Fruit fly (Drosophila melanogaster) whole organism, pupa: Measurements from ENCODE around the gene Der-2.

Experiments
- CG10348 ChIP-seq: fragments of 200-800 bp; sonication (Bioruptor generic); IDR thresholded peaks from 2 replicates; pipeline ENCODE4 v1.3.6; 2022; ENCODE audit warnings: missing biosample characterization, missing genetic modification characterization
- CG12605 ChIP-seq: fragments of 200-800 bp; sonication (Bioruptor generic); IDR thresholded peaks from 2 replicates; pipeline ENCODE4 v1.3.6; 2022; ENCODE audit warnings: missing biosample characterization, missing genetic modification characterization
- CG13204 ChIP-seq: fragments of 200-800 bp; sonication (Bioruptor generic); optimal IDR thresholded peaks from 2 replicates; lab custom pipeline; 2018; ENCODE audit warnings: missing biosample characterization, mild to moderate bottlenecking, missing genetic modification characterization, moderate library complexity
- CG14655 ChIP-seq: fragments of 200-800 bp; sonication (Bioruptor generic); optimal IDR thresholded peaks from 3 replicates; lab custom pipeline; 2017; ENCODE audit warnings: mild to moderate bottlenecking, missing biosample characterization, missing genetic modification reagents, missing genetic modification characterization
- CG15710 ChIP-seq: fragments of 200-800 bp; sonication (Bioruptor generic); optimal IDR thresholded peaks from 2 replicates; lab custom pipeline; 2018; ENCODE audit warnings: missing biosample characterization, mild to moderate bottlenecking, missing genetic modification characterization, moderate library complexity
- CG17806 ChIP-seq: fragments of 200-800 bp; sonication (Bioruptor generic); optimal IDR thresholded peaks from 2 replicates; lab custom pipeline; 2018; ENCODE audit warnings: missing biosample characterization, mild to moderate bottlenecking, missing genetic modification characterization, moderate library complexity
- CG32121 ChIP-seq: fragments of 200-800 bp; sonication (Bioruptor generic); IDR thresholded peaks from 2 replicates; pipeline ENCODE4 v1.3.6; 2022; ENCODE audit warnings: missing biosample characterization, missing genetic modification characterization
- CG34367 ChIP-seq: fragments of 200-800 bp; sonication (Bioruptor generic); optimal IDR thresholded peaks from 2 replicates; lab custom pipeline; 2018; ENCODE audit warnings: missing biosample characterization, mild to moderate bottlenecking, missing genetic modification characterization
- CG4496 ChIP-seq: fragments of 200-800 bp; sonication (Bioruptor generic); IDR thresholded peaks from 3 replicates; pipeline ENCODE4 v1.3.6; 2022; ENCODE audit warnings: missing biosample characterization, missing genetic modification characterization
- CG8159 ChIP-seq: fragments of 200-800 bp; sonication (Bioruptor generic); optimal IDR thresholded peaks from 3 replicates; lab custom pipeline; 2018; ENCODE audit warnings: missing biosample characterization, mild to moderate bottlenecking, missing genetic modification characterization, moderate library complexity
- CG8301 ChIP-seq: fragments of 200-800 bp; sonication (Bioruptor generic); optimal IDR thresholded peaks from 2 replicates; lab custom pipeline; 2018; ENCODE audit warnings: missing biosample characterization, mild to moderate bottlenecking, missing genetic modification characterization
- CG9948 ChIP-seq: fragments of 200-800 bp; sonication (Bioruptor generic); optimal IDR thresholded peaks from 2 replicates; lab custom pipeline; 2018; ENCODE audit warnings: missing biosample characterization, mild to moderate bottlenecking, missing genetic modification characterization, moderate library complexity
- D1 ChIP-seq: fragments of 200-800 bp; sonication (Bioruptor generic); optimal IDR thresholded peaks from 2 replicates; lab custom pipeline; 2018; ENCODE audit warnings: missing biosample characterization, mild to moderate bottlenecking, missing genetic modification characterization, moderate library complexity
- EcR ChIP-seq: fragments of 200-800 bp; sonication (Bioruptor generic); optimal IDR thresholded peaks from 3 replicates; lab custom pipeline; 2019; ENCODE audit warnings: missing biosample characterization, missing genetic modification characterization, mild to moderate bottlenecking, moderate library complexity, missing genetic modification reagents
- Ets98B ChIP-seq: fragments of 200-800 bp; sonication (Bioruptor generic); IDR thresholded peaks from 2 replicates; pipeline ENCODE4 v1.3.6; 2022; ENCODE audit warnings: missing biosample characterization, missing genetic modification characterization
- Pif1A ChIP-seq: fragments of 200-800 bp; sonication (Bioruptor generic); optimal IDR thresholded peaks from 3 replicates; lab custom pipeline; 2016; ENCODE audit warnings: missing biosample characterization, missing genetic modification characterization
- Pif1B ChIP-seq: fragments of 200-800 bp; sonication (Bioruptor generic); optimal IDR thresholded peaks from 3 replicates; lab custom pipeline; 2016; ENCODE audit warnings: missing biosample characterization, missing genetic modification characterization
- Snoo ChIP-seq: fragments of 200-800 bp; sonication (Bioruptor generic); optimal IDR thresholded peaks from 3 replicates; lab custom pipeline; 2017; ENCODE audit warnings: missing biosample characterization, mild to moderate bottlenecking, missing genetic modification characterization, inconsistent platforms
- fd96Ca ChIP-seq: fragments of 200-800 bp; sonication (Bioruptor generic); IDR thresholded peaks from 3 replicates; pipeline ENCODE4 v1.3.6; 2022; ENCODE audit warnings: missing biosample characterization, missing genetic modification characterization
- gl ChIP-seq: fragments of 200-800 bp; sonication (Bioruptor generic); optimal IDR thresholded peaks from 2 replicates; lab custom pipeline; 2018; ENCODE audit warnings: missing biosample characterization, mild to moderate bottlenecking, missing genetic modification characterization
- rn ChIP-seq: fragments of 200-800 bp; sonication (Bioruptor generic); IDR thresholded peaks from 2 replicates; pipeline ENCODE4 v1.3.6; 2022; ENCODE audit warnings: missing biosample characterization, missing genetic modification characterization

The Der-2 gene

DNA sequence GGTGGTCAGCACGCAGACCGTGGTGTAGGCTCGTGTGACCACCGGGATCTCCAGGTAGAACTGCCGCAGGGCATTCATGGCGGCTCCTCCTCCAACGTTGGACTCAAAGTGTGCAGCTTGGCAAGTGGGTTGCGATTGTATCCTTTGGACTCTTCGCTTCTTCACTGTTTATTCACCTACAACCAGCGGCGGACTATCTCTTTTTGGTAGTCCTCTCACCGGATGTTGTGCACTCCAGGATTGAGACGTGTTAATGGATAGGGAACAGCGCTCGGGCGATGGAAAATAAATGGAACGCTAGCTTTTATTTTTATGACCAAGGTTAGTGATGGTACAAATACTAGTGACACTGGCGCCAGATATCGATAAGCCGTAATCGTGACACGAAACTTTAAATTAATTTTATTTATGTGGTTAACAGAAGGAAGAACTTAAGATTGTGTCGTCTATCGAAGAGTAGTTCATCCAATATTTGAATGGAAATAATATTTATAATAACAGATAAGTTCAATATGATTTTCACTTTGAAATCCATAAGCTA lies at the start of gene Der-2:
Gene Der-2, minus strand, starts transcription at position 347 of the 541 bp plus-strand sequence.
- TF ChIP-seq rn = no peak
- TF ChIP-seq CG8159 (tag; lab: Kevin White, UChicago) = no peak
- TF ChIP-seq CG4496 (GFP tag; lab: Robert Waterston, UW) = no peak
- no peak for TF ChIP-seq CG12605 (GFP tag; lab: Robert Waterston, UW)
- no peak for TF ChIP-seq Pif1B (GFP tag; lab: Kevin White, UChicago)
- TF ChIP-seq EcR (GFP tag; lab: Kevin White, UChicago) = no peak
- TF ChIP-seq fd96Ca (GFP tag; lab: Robert Waterston, UW) = no peak
- TF ChIP-seq CG14655 (GFP tag; lab: Kevin White, UChicago) = no peak
- TF ChIP-seq CG32121 (GFP tag; lab: Robert Waterston, UW) = no peak
- TF ChIP-seq CG13204 (GFP tag; lab: Kevin White, UChicago) = no peak
- TF ChIP-seq D1 (tag; lab: Kevin White, UChicago) = no peak
- TF ChIP-seq CG10348 (GFP tag; lab: Robert Waterston, UW) = no peak
- no peak for TF ChIP-seq CG15710 (tag; lab: Kevin White, UChicago)
- no peak for TF ChIP-seq CG9948

DNA sequence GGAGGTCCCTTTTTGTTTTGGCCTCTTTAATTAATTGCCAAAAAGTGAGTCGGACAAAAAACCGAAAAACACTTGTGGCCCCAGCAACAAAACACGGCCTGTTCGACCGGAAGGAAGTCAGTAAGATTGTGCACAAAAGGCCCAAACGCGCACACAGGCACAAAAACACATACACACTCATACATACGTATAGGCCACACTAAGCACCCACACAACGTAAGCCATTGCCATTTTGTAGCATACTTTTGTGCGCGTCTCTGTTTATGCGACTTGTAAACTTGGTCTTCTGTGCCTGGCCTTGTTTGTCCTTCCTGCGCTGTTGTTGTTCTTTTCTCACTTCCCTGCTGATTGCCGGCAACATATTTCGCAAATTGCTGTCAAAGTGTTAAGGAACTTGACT lies 46.4 kb upstream of the Der-2 start:
- TF ChIP-seq CG34367 (tag; lab: Kevin White, UChicago) (no peak), fd96Ca (GFP tag; lab: Robert Waterston, UW) (no peak), Snoo (tag; lab: Kevin White, UChicago) (no peak), gl (tag; lab: Kevin White, UChicago) (no peak), CG32121 (GFP tag; lab: Robert Waterston, UW) (no peak), EcR (GFP tag; lab: Kevin White, UChicago) (no peak), CG14655 (GFP tag; lab: Kevin White, UChicago) (no peak), Pif1B (GFP tag; lab: Kevin White, UChicago) (no peak), Ets98B (GFP tag; lab: Robert Waterston, UW) (no peak), CG8301 (no peak), CG4496 (GFP tag; lab: Robert Waterston, UW) (no peak), CG12605 (GFP tag; lab: Robert Waterston, UW) (no peak), Pif1A (no peak), CG10348 (GFP tag; lab: Robert Waterston, UW) (no peak), CG9948 (no peak), CG15710 (tag; lab: Kevin White, UChicago) (no peak), D1 (tag; lab: Kevin White, UChicago) (no peak), CG8159 (tag; lab: Kevin White, UChicago) (no peak)

DNA sequence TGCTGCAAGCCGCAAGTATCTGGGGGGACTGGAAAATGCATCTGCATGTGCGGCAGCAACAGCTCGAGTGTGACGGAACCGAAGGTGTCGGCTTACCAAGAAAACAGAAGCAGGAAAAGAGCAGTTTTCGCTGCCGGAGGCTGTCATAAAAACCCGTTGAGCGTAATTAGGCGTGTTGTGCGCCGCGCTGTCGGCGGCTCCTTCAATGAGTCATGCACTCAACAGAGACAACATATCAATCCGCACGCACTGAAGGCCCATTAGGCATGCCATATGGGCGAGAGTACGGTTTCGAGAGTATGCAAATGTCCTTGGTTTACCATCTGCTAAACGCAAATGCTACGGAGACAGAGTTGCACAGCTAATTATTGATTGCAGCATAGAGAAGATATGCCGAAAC lies 44.4 kb upstream of the Der-2 start:
- TF ChIP-seq Snoo (tag; lab: Kevin White, UChicago) (no peak), CG8159 (tag; lab: Kevin White, UChicago) (no peak), CG9948 (no peak), EcR (GFP tag; lab: Kevin White, UChicago) (no peak), CG14655 (GFP tag; lab: Kevin White, UChicago) (no peak), CG17806 (tag; lab: Kevin White, UChicago) (no peak), CG15710 (tag; lab: Kevin White, UChicago) (no peak), rn (no peak), gl (tag; lab: Kevin White, UChicago) (no peak), CG34367 (tag; lab: Kevin White, UChicago) (no peak), CG10348 (GFP tag; lab: Robert Waterston, UW) (no peak), Ets98B (GFP tag; lab: Robert Waterston, UW) (no peak), CG13204 (GFP tag; lab: Kevin White, UChicago) (no peak), D1 (tag; lab: Kevin White, UChicago) (no peak), CG4496 (GFP tag; lab: Robert Waterston, UW) (no peak), Pif1A (no peak), CG32121 (GFP tag; lab: Robert Waterston, UW) (no peak)

DNA sequence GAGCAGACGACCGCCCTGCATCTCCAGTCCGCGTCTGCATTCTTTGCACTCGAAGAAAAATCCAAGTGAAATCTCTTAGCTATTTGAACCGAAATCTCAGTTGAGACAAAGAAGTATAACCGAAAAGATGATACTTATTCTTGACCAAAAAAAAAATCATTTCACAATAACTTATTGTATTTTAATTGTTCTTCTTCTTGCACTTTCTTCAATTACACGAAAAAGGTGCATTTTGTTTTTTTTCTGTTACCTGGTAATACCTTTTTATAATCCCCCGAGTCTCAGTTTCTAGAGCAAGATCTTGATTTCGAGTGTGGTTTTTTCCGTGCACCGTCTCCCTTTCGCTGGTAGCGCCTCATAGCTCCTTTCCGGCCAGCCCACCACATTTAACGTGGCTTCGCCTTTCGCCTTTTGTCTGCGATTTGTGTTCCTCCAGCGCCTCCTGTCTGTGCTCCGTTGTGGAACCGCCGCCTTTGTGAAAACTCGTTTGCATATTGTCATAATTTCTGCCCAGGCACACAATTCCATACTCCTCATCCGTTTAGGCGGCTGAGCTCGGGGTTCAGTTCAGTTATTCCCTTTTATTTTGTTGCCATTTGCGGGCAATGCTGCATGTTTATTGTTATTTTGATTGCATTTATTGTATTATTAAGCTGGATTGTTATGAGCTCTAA lies 42.8 kb upstream of the Der-2 start:
- TF ChIP-seq gl (tag; lab: Kevin White, UChicago) = peak; percentile 83
- TF ChIP-seq CG9948 = peak; percentile 86
- TF ChIP-seq CG12605 (GFP tag; lab: Robert Waterston, UW) = no peak
- peak; percentile 13 for TF ChIP-seq Snoo (tag; lab: Kevin White, UChicago)
- TF ChIP-seq CG4496 (GFP tag; lab: Robert Waterston, UW) = no peak
- peak; percentile 30; the same call in 1 of the 2 replicates for TF ChIP-seq Ets98B (GFP tag; lab: Robert Waterston, UW)
- TF ChIP-seq CG10348 (GFP tag; lab: Robert Waterston, UW) = no peak
- TF ChIP-seq CG15710 (tag; lab: Kevin White, UChicago) = peak; percentile 82
- peak; percentile 95 for TF ChIP-seq CG17806 (tag; lab: Kevin White, UChicago)
- TF ChIP-seq CG34367 (tag; lab: Kevin White, UChicago) = peak; percentile 76
- peak; percentile 36 for TF ChIP-seq Pif1B (GFP tag; lab: Kevin White, UChicago)
- TF ChIP-seq rn = no peak
- 0 out of 3 replicates have a peak, but pooled peaks have one; percentile 25 for TF ChIP-seq fd96Ca (GFP tag; lab: Robert Waterston, UW)
- TF ChIP-seq CG14655 (GFP tag; lab: Kevin White, UChicago) = peak; percentile 86
- TF ChIP-seq CG32121 (GFP tag; lab: Robert Waterston, UW) = no peak
- peak; percentile 60 for TF ChIP-seq Pif1A
- TF ChIP-seq CG8159 (tag; lab: Kevin White, UChicago) = peak; percentile 85
- TF ChIP-seq CG8301 = peak; percentile 87
- TF ChIP-seq D1 (tag; lab: Kevin White, UChicago) = peak; percentile 81
- peak; percentile 69 for TF ChIP-seq CG13204 (GFP tag; lab: Kevin White, UChicago)
- peak; percentile 19 for TF ChIP-seq EcR (GFP tag; lab: Kevin White, UChicago)
- TF ChIP-seq, all 21 proteins: peak for 16
